Worm (Caenorhabditis elegans) whole organism, L3 larva: Measurements from ENCODE around the gene mcm-7.

Source experiments
- R02D3.7 ChIP-seq: fragments of 150-350 bp; optimal IDR thresholded peaks from 2 replicates; lab custom pipeline; 2014; ENCODE audit warnings: missing biosample characterization, missing genetic modification characterization
- ZK546.5 ChIP-seq: sonication (generic microtip); optimal IDR thresholded peaks from 2 replicates; lab custom pipeline; 2017; ENCODE audit warnings: missing biosample characterization, missing genetic modification characterization
- aly-2 ChIP-seq: fragments of 150-350 bp; optimal IDR thresholded peaks from 2 replicates; lab custom pipeline; 2014; ENCODE audit warnings: missing biosample characterization, missing genetic modification characterization
- ceh-16 ChIP-seq: sonication (generic microtip); optimal IDR thresholded peaks from 2 replicates; lab custom pipeline; 2017; ENCODE audit warnings: missing biosample characterization, missing genetic modification characterization
- ceh-28 ChIP-seq: fragments of 150-350 bp; optimal IDR thresholded peaks from 2 replicates; lab custom pipeline; 2014; ENCODE audit warnings: missing biosample characterization, missing genetic modification reagents, missing genetic modification characterization
- ceh-82 ChIP-seq: fragments of 150-350 bp; optimal IDR thresholded peaks from 2 replicates; lab custom pipeline; 2014; ENCODE audit warnings: missing biosample characterization, missing genetic modification characterization
- ceh-9 ChIP-seq: sonication (generic microtip); optimal IDR thresholded peaks from 2 replicates; lab custom pipeline; 2018; ENCODE audit warnings: missing biosample characterization, missing genetic modification characterization
- daf-12 ChIP-seq: fragments of 150-350 bp; optimal IDR thresholded peaks from 2 replicates; lab custom pipeline; 2014; ENCODE audit warnings: missing biosample characterization, missing genetic modification reagents, missing genetic modification characterization
- egl-27 ChIP-seq: sonication (generic microtip); optimal IDR thresholded peaks from 4 replicates; lab custom pipeline; 2017; ENCODE audit warnings: missing biosample characterization, missing genetic modification reagents, missing genetic modification characterization
- egl-5 ChIP-seq: fragments of 150-350 bp; optimal IDR thresholded peaks from 2 replicates; lab custom pipeline; 2017; ENCODE audit warnings: missing biosample characterization, missing genetic modification reagents, missing genetic modification characterization, inconsistent platforms
- elt-1 ChIP-seq: fragments of 150-350 bp; optimal IDR thresholded peaks from 2 replicates; lab custom pipeline; 2014; ENCODE audit warnings: missing biosample characterization, missing genetic modification characterization
- eor-1 ChIP-seq, 2 experiments: fragments of 150-350 bp; optimal IDR thresholded peaks; 2 replicates each; lab custom pipeline; 2014 to 2018; ENCODE audit warnings: missing biosample characterization in 2 of 2, missing genetic modification characterization in 2 of 2
- fkh-10 ChIP-seq: sonication (generic microtip); optimal IDR thresholded peaks from 2 replicates; lab custom pipeline; 2017; ENCODE audit warnings: missing biosample characterization, missing genetic modification reagents, missing genetic modification characterization
- fos-1 ChIP-seq: fragments of 150-350 bp; optimal IDR thresholded peaks from 2 replicates; lab custom pipeline; 2014; ENCODE audit warnings: missing biosample characterization, missing genetic modification characterization
- hmg-11 ChIP-seq: sonication (generic microtip); optimal IDR thresholded peaks from 2 replicates; lab custom pipeline; 2016; ENCODE audit warnings: missing genetic modification characterization, missing compliant biosample characterization
- jun-1 ChIP-seq: fragments of 150-350 bp; optimal IDR thresholded peaks from 2 replicates; lab custom pipeline; 2014; ENCODE audit warnings: missing biosample characterization, missing genetic modification reagents, missing genetic modification characterization
- lsy-12 ChIP-seq: sonication (generic microtip); optimal IDR thresholded peaks from 2 replicates; lab custom pipeline; 2016; ENCODE audit warnings: mild to moderate bottlenecking, missing genetic modification characterization, missing compliant biosample characterization
- mdl-1 ChIP-seq: fragments of 150-350 bp; optimal IDR thresholded peaks from 2 replicates; lab custom pipeline; 2014; ENCODE audit warnings: missing biosample characterization, missing genetic modification characterization
- mml-1 ChIP-seq: fragments of 150-350 bp; sonication (generic microtip); optimal IDR thresholded peaks from 3 replicates; lab custom pipeline; 2014; ENCODE audit warnings: missing biosample characterization, missing genetic modification characterization
- nhr-11 ChIP-seq: fragments of 150-350 bp; optimal IDR thresholded peaks from 2 replicates; lab custom pipeline; 2014; ENCODE audit warnings: missing biosample characterization, missing genetic modification characterization
- nhr-12 ChIP-seq: fragments of 150-350 bp; optimal IDR thresholded peaks from 2 replicates; lab custom pipeline; 2014; ENCODE audit warnings: missing biosample characterization, missing genetic modification characterization
- nhr-23 ChIP-seq: fragments of 150-350 bp; optimal IDR thresholded peaks from 2 replicates; lab custom pipeline; 2014; ENCODE audit warnings: missing biosample characterization, missing genetic modification reagents, missing genetic modification characterization
- nhr-237 ChIP-seq: fragments of 150-350 bp; optimal IDR thresholded peaks from 2 replicates; lab custom pipeline; 2014; ENCODE audit warnings: missing biosample characterization, missing genetic modification characterization
- nhr-25 ChIP-seq: sonication (generic microtip); optimal IDR thresholded peaks from 2 replicates; lab custom pipeline; 2017; ENCODE audit warnings: missing biosample characterization, missing genetic modification characterization
- nhr-28 ChIP-seq: fragments of 150-350 bp; optimal IDR thresholded peaks from 2 replicates; lab custom pipeline; 2014; ENCODE audit warnings: missing biosample characterization, missing genetic modification characterization
- nhr-43 ChIP-seq: sonication (generic microtip); optimal IDR thresholded peaks from 2 replicates; lab custom pipeline; 2016; ENCODE audit warnings: mild to moderate bottlenecking, missing genetic modification characterization, missing compliant biosample characterization; ENCODE audit not compliant: poor library complexity, severe bottlenecking
- nhr-67 ChIP-seq: fragments of 150-350 bp; optimal IDR thresholded peaks from 2 replicates; lab custom pipeline; 2014; ENCODE audit warnings: missing biosample characterization, missing genetic modification characterization
- nhr-77 ChIP-seq: fragments of 150-350 bp; optimal IDR thresholded peaks from 2 replicates; lab custom pipeline; 2014; ENCODE audit warnings: missing biosample characterization, missing genetic modification characterization
- pha-4 ChIP-seq: fragments of 150-350 bp; optimal IDR thresholded peaks from 2 replicates; lab custom pipeline; 2014; ENCODE audit warnings: missing biosample characterization, missing genetic modification reagents, missing genetic modification characterization
- pqm-1 ChIP-seq: fragments of 150-350 bp; optimal IDR thresholded peaks from 2 replicates; lab custom pipeline; 2017; ENCODE audit warnings: missing biosample characterization, missing genetic modification characterization, inconsistent platforms
- sea-2 ChIP-seq: fragments of 150-350 bp; sonication (generic microtip); optimal IDR thresholded peaks from 4 replicates; lab custom pipeline; 2014; ENCODE audit warnings: missing biosample characterization, missing genetic modification reagents, missing genetic modification characterization
- skn-1 ChIP-seq: fragments of 150-350 bp; optimal IDR thresholded peaks from 2 replicates; lab custom pipeline; 2014; ENCODE audit warnings: missing biosample characterization, missing genetic modification characterization
- snpc-4 ChIP-seq: fragments of 150-350 bp; optimal IDR thresholded peaks from 2 replicates; lab custom pipeline; 2014; ENCODE audit warnings: missing biosample characterization, missing genetic modification characterization
- tbx-2 ChIP-seq: sonication (generic microtip); optimal IDR thresholded peaks from 2 replicates; lab custom pipeline; 2016; ENCODE audit warnings: mild to moderate bottlenecking, missing genetic modification characterization, missing compliant biosample characterization
- unc-39 ChIP-seq: sonication (generic microtip); optimal IDR thresholded peaks from 4 replicates; lab custom pipeline; 2017; ENCODE audit warnings: missing biosample characterization, missing genetic modification characterization
- unc-62 ChIP-seq: fragments of 150-350 bp; sonication (generic microtip); optimal IDR thresholded peaks from 4 replicates; lab custom pipeline; 2014; ENCODE audit warnings: missing biosample characterization, missing genetic modification reagents, missing genetic modification characterization
- zag-1 ChIP-seq: fragments of 150-350 bp; optimal IDR thresholded peaks from 2 replicates; lab custom pipeline; 2014; ENCODE audit warnings: missing biosample characterization, missing genetic modification characterization
- ztf-11 ChIP-seq: fragments of 150-350 bp; optimal IDR thresholded peaks from 2 replicates; lab custom pipeline; 2014; ENCODE audit warnings: missing biosample characterization, missing genetic modification characterization
- ztf-4 ChIP-seq: fragments of 150-350 bp; optimal IDR thresholded peaks from 2 replicates; lab custom pipeline; 2014; ENCODE audit warnings: missing biosample characterization, missing genetic modification characterization

The mcm-7 gene

ce11 chrV:4345714-4346113, 1.3 kb upstream of the mcm-7 start, which contains the start of gene figl-1:
TSS of gene figl-1 (minus strand) at chrV:4345999.
- peak; percentile 19 for TF ChIP-seq nhr-43 (tag; lab: Kevin White, UChicago)
- no peak for TF ChIP-seq sea-2
- TF ChIP-seq mml-1, result no peak
- TF ChIP-seq hmg-11 (tag; lab: Kevin White, UChicago), result no peak
- TF ChIP-seq nhr-67, result no peak
- no peak for TF ChIP-seq zag-1 (tag; lab: Kevin White, UChicago)

ce11 chrV:4346325-4346724, 641 bp upstream of the mcm-7 start, which contains the start of gene hpo-18:
TSS of gene hpo-18 (minus strand) at chrV:4346425.
- TF ChIP-seq hmg-11 (tag; lab: Kevin White, UChicago) (no peak), aly-2 (tag; lab: Kevin White, UChicago) (no peak), eor-1 (tag; optimal IDR thresholded peaks at IDR 0.05; lab: Kevin White, UChicago) (no peak), snpc-4 (no peak), nhr-77 (no peak), pha-4 (tag; lab: Kevin White, UChicago) (no peak), nhr-43 (tag; lab: Kevin White, UChicago) (no peak), nhr-25 (tag; lab: Kevin White, UChicago) (no peak), daf-12 (tag; lab: Kevin White, UChicago) (no peak), unc-62 (no peak), ceh-82 (tag; lab: Kevin White, UChicago) (no peak), pqm-1 (tag; lab: Kevin White, UChicago) (no peak)

ce11 chrV:4356047-4356612, 9.2 kb downstream of the mcm-7 start:
- no peak for TF ChIP-seq egl-5 (tag; lab: Kevin White, UChicago)
- no peak for TF ChIP-seq ceh-28
- TF ChIP-seq, all 47 proteins: peak for 0

- no peak for TF ChIP-seq pha-4 (tag; lab: Kevin White, UChicago)
These were observed 10.4 kb downstream of the mcm-7 start for ce11 chrV:4357369-4357768.

ce11 chrV:4359127-4359526, 12.2 kb downstream of the mcm-7 start:
- TF ChIP-seq ceh-28 (no peak), ztf-4 (tag; lab: Kevin White, UChicago) (no peak), nhr-237 (tag; lab: Kevin White, UChicago) (no peak), nhr-67 (no peak), elt-1 (no peak), tbx-2 (tag; lab: Kevin White, UChicago) (no peak), nhr-25 (tag; lab: Kevin White, UChicago) (no peak), unc-62 (no peak), ceh-9 (tag; lab: Kevin White, UChicago) (no peak), nhr-43 (tag; lab: Kevin White, UChicago) (no peak), jun-1 (tag; lab: Kevin White, UChicago) (no peak), nhr-23 (tag; lab: Kevin White, UChicago) (no peak), snpc-4 (no peak), fos-1 (tag; lab: Kevin White, UChicago) (no peak), mdl-1 (tag; lab: Kevin White, UChicago) (no peak), sea-2 (no peak), nhr-12 (tag; lab: Kevin White, UChicago) (no peak), skn-1 (tag; lab: Kevin White, UChicago) (no peak), fkh-10 (no peak), nhr-11 (tag; lab: Kevin White, UChicago) (no peak)

ce11 chrV:4360018-4360417, 13.1 kb downstream of the mcm-7 start:
- no peak for TF ChIP-seq jun-1 (tag; lab: Kevin White, UChicago)
- no peak for TF ChIP-seq unc-39 (tag; lab: Kevin White, UChicago)
- no peak for TF ChIP-seq ceh-16 (tag; lab: Kevin White, UChicago)
- no peak for TF ChIP-seq lsy-12 (tag; lab: Kevin White, UChicago)
- no peak for TF ChIP-seq ztf-4 (tag; lab: Kevin White, UChicago)
- no peak for TF ChIP-seq fos-1 (tag; lab: Kevin White, UChicago)
- no peak for TF ChIP-seq nhr-237 (tag; lab: Kevin White, UChicago)
- TF ChIP-seq pqm-1 (tag; lab: Kevin White, UChicago), result no peak
- TF ChIP-seq ZK546.5 (tag; lab: Kevin White, UChicago), result no peak
- no peak for TF ChIP-seq egl-27 (tag; lab: Kevin White, UChicago)
- no peak for TF ChIP-seq ceh-9 (tag; lab: Kevin White, UChicago)
- no peak for TF ChIP-seq nhr-28
- TF ChIP-seq R02D3.7 (tag; lab: Kevin White, UChicago), result no peak
- no peak for TF ChIP-seq ztf-11 (tag; lab: Kevin White, UChicago)
